Worm (Caenorhabditis elegans) whole organism, L2 larva: ENCODE results near the gene C24G6.8.
A peak's percentile ranks its signal among the peaks of the same experiment; 100 is the strongest.

Experiments used
- C34F6.9 ChIP-seq: fragments of 150-350 bp; optimal IDR thresholded peaks from 2 replicates; lab custom pipeline; 2014; ENCODE audit warnings: missing biosample characterization, missing genetic modification characterization
- ZK546.5 ChIP-seq: sonication (generic microtip); optimal IDR thresholded peaks from 2 replicates; lab custom pipeline; 2017; ENCODE audit warnings: missing biosample characterization, missing genetic modification characterization
- alr-1 ChIP-seq: fragments of 150-350 bp; optimal IDR thresholded peaks from 2 replicates; lab custom pipeline; 2014; ENCODE audit warnings: missing biosample characterization, missing genetic modification characterization
- aly-2 ChIP-seq: fragments of 150-350 bp; optimal IDR thresholded peaks from 2 replicates; lab custom pipeline; 2014; ENCODE audit warnings: missing biosample characterization, missing genetic modification characterization
- ama-1 ChIP-seq: fragments of 150-350 bp; optimal IDR thresholded peaks from 2 replicates; lab custom pipeline; 2018; ENCODE audit warnings: inconsistent platforms
- blmp-1 ChIP-seq: sonication (generic microtip); optimal IDR thresholded peaks from 2 replicates; lab custom pipeline; 2017; ENCODE audit warnings: missing genetic modification characterization, mild to moderate bottlenecking, missing compliant biosample characterization, antibody characterized with exemption, moderate library complexity; ENCODE audit not compliant: insufficient read depth
- ceh-16 ChIP-seq: fragments of 150-350 bp; optimal IDR thresholded peaks from 2 replicates; lab custom pipeline; 2014; ENCODE audit warnings: missing biosample characterization, missing genetic modification characterization
- ceh-82 ChIP-seq: fragments of 150-350 bp; optimal IDR thresholded peaks from 2 replicates; lab custom pipeline; 2014; ENCODE audit warnings: missing biosample characterization, missing genetic modification characterization
- crh-2 ChIP-seq: sonication (generic microtip); optimal IDR thresholded peaks from 2 replicates; lab custom pipeline; 2017; ENCODE audit warnings: missing biosample characterization, missing genetic modification characterization
- dmd-4 ChIP-seq: sonication (generic microtip); optimal IDR thresholded peaks from 2 replicates; lab custom pipeline; 2017; ENCODE audit warnings: missing biosample characterization, missing genetic modification characterization
- egl-27 ChIP-seq: sonication (generic microtip); optimal IDR thresholded peaks from 3 replicates; lab custom pipeline; 2017; ENCODE audit warnings: missing biosample characterization, missing genetic modification reagents, missing genetic modification characterization
- elt-1 ChIP-seq: fragments of 150-350 bp; optimal IDR thresholded peaks from 2 replicates; lab custom pipeline; 2014; ENCODE audit warnings: missing biosample characterization, missing genetic modification characterization
- fos-1 ChIP-seq: fragments of 150-350 bp; optimal IDR thresholded peaks from 2 replicates; lab custom pipeline; 2014; ENCODE audit warnings: missing biosample characterization, missing genetic modification characterization
- gmeb-1 ChIP-seq: fragments of 150-350 bp; optimal IDR thresholded peaks from 2 replicates; lab custom pipeline; 2014; ENCODE audit warnings: missing biosample characterization, missing genetic modification characterization
- lin-11 ChIP-seq: fragments of 150-350 bp; sonication (generic microtip); optimal IDR thresholded peaks from 2 replicates; lab custom pipeline; 2014; ENCODE audit warnings: missing biosample characterization, missing genetic modification characterization, inconsistent platforms, mixed read lengths
- lin-13 ChIP-seq: fragments of 150-350 bp; optimal IDR thresholded peaks from 2 replicates; lab custom pipeline; 2014; ENCODE audit warnings: missing biosample characterization, missing genetic modification reagents, missing genetic modification characterization
- lsy-2 ChIP-seq, 2 experiments: fragments of 150-350 bp in 1 of 2; sonication (generic microtip) in 1 of 2; optimal IDR thresholded peaks; 2 replicates each; lab custom pipeline; 2014 to 2017; ENCODE audit warnings: missing biosample characterization in 2 of 2, missing genetic modification characterization in 2 of 2
- mab-5 ChIP-seq: fragments of 150-350 bp; optimal IDR thresholded peaks from 2 replicates; lab custom pipeline; 2014; ENCODE audit warnings: missing biosample characterization, missing genetic modification characterization
- mdl-1 ChIP-seq, 2 experiments: fragments of 150-350 bp in 1 of 2; sonication (generic microtip) in 1 of 2; optimal IDR thresholded peaks; 2 replicates each; lab custom pipeline; 2017; ENCODE audit warnings: missing biosample characterization in 2 of 2, missing genetic modification characterization in 2 of 2
- nhr-10 ChIP-seq: sonication (generic microtip); optimal IDR thresholded peaks from 2 replicates; lab custom pipeline; 2017; ENCODE audit warnings: missing biosample characterization, missing genetic modification characterization
- nhr-129 ChIP-seq: fragments of 150-350 bp; optimal IDR thresholded peaks from 2 replicates; lab custom pipeline; 2014; ENCODE audit warnings: missing biosample characterization, missing genetic modification characterization
- nhr-21 ChIP-seq: fragments of 150-350 bp; optimal IDR thresholded peaks from 2 replicates; lab custom pipeline; 2014; ENCODE audit warnings: missing biosample characterization, missing genetic modification characterization
- nhr-23 ChIP-seq: fragments of 150-350 bp; optimal IDR thresholded peaks from 2 replicates; lab custom pipeline; 2014; ENCODE audit warnings: missing biosample characterization, missing genetic modification reagents, missing genetic modification characterization
- nhr-237 ChIP-seq: fragments of 150-350 bp; optimal IDR thresholded peaks from 2 replicates; lab custom pipeline; 2014; ENCODE audit warnings: missing biosample characterization, missing genetic modification characterization
- nhr-25 ChIP-seq: fragments of 150-350 bp; sonication (generic microtip); optimal IDR thresholded peaks from 3 replicates; lab custom pipeline; 2014; ENCODE audit warnings: missing biosample characterization, missing genetic modification characterization
- nhr-6 ChIP-seq: fragments of 150-350 bp; optimal IDR thresholded peaks from 2 replicates; lab custom pipeline; 2014; ENCODE audit warnings: missing biosample characterization, missing genetic modification characterization
- peb-1 ChIP-seq: fragments of 150-350 bp; optimal IDR thresholded peaks from 2 replicates; lab custom pipeline; 2014; ENCODE audit warnings: missing biosample characterization, missing genetic modification characterization
- sem-4 ChIP-seq: fragments of 150-350 bp; optimal IDR thresholded peaks from 2 replicates; lab custom pipeline; 2014; ENCODE audit warnings: missing biosample characterization, missing genetic modification reagents, missing genetic modification characterization
- skn-1 ChIP-seq: sonication (generic microtip); optimal IDR thresholded peaks from 2 replicates; lab custom pipeline; 2017; ENCODE audit warnings: missing biosample characterization, missing genetic modification characterization
- sma-9 ChIP-seq, 2 experiments: fragments of 150-350 bp in 1 of 2; sonication (generic microtip) in 1 of 2; optimal IDR thresholded peaks; 2 replicates each; lab custom pipeline; 2014 to 2016; ENCODE audit warnings: missing genetic modification characterization in 2 of 2, mild to moderate bottlenecking in 1 of 2, missing biosample characterization in 1 of 2, missing compliant biosample characterization in 1 of 2, missing genetic modification reagents in 1 of 2, moderate library complexity in 1 of 2
- unc-55 ChIP-seq: fragments of 150-350 bp; sonication (generic microtip); optimal IDR thresholded peaks from 3 replicates; lab custom pipeline; 2014; ENCODE audit warnings: missing biosample characterization, missing genetic modification reagents, missing genetic modification characterization
- zag-1 ChIP-seq: fragments of 150-350 bp; optimal IDR thresholded peaks from 2 replicates; lab custom pipeline; 2014; ENCODE audit warnings: missing biosample characterization, missing genetic modification characterization
- ztf-11 ChIP-seq: sonication (generic microtip); optimal IDR thresholded peaks from 2 replicates; lab custom pipeline; 2017; ENCODE audit warnings: missing biosample characterization, missing genetic modification characterization
- ztf-4 ChIP-seq: fragments of 150-350 bp; optimal IDR thresholded peaks from 2 replicates; lab custom pipeline; 2014; ENCODE audit warnings: missing biosample characterization, missing genetic modification characterization

C24G6.8 gene

ce11 chrV:5535774-5536173 lies at the start of gene C24G6.8:
C24G6.8 (minus strand) TSS chrV:5535874.
- TF ChIP-seq peb-1 (no peak), nhr-10 (no peak), aly-2 (tag; lab: Kevin White, UChicago) (no peak), gmeb-1 (no peak), mab-5 (tag; lab: Kevin White, UChicago) (no peak), blmp-1 (tag; lab: Kevin White, UChicago) (no peak), C34F6.9 (no peak), skn-1 (tag; lab: Kevin White, UChicago) (no peak), lin-11 (tag; lab: Kevin White, UChicago) (no peak)

- no peak for TF ChIP-seq ztf-11 (tag; lab: Kevin White, UChicago)
- TF ChIP-seq sem-4 (tag; lab: Kevin White, UChicago) = no peak
- TF ChIP-seq nhr-23 (tag; lab: Kevin White, UChicago) = no peak
- TF ChIP-seq ceh-16 (tag; lab: Kevin White, UChicago) = no peak
Measured at ce11 chrV:5584833-5585232, 49.2 kb upstream of the C24G6.8 start, which contains the start of gene CD4.11. CD4.11 (plus strand) TSS chrV:5585133.

ce11 chrV:5584293-5584776 lies 48.7 kb upstream of the C24G6.8 start, which contains the start of gene pas-6:
pas-6 (minus strand) TSS chrV:5584343.
- TF ChIP-seq crh-2 (tag; lab: Kevin White, UChicago) = peak; percentile 1
- peak; percentile 49 for TF ChIP-seq C34F6.9
- TF ChIP-seq nhr-129 (tag; lab: Kevin White, UChicago) = peak; percentile 62
- TF ChIP-seq alr-1 (tag; lab: Kevin White, UChicago) = no peak
- no peak for TF ChIP-seq nhr-6 (tag; lab: Kevin White, UChicago)
- TF ChIP-seq skn-1 (tag; lab: Kevin White, UChicago) = peak; percentile 64
- TF ChIP-seq lsy-2 (tag; optimal IDR thresholded peaks at IDR 0.05; lab: Kevin White, UChicago) = peak; percentile 88 to 98
- TF ChIP-seq gmeb-1 = peak; percentile 2
- TF ChIP-seq unc-55 (GFP tag; lab: Kevin White, UChicago) = peak; percentile 62
- TF ChIP-seq nhr-21 (tag; lab: Kevin White, UChicago) = no peak

- TF ChIP-seq ceh-82 (no peak), lin-11 (tag; lab: Kevin White, UChicago) (no peak), ztf-4 (tag; lab: Kevin White, UChicago) (peak; percentile 5), mab-5 (tag; lab: Kevin White, UChicago) (peak; percentile 55), ama-1 (lab: Kevin White, UChicago) (peak; percentile 66), mdl-1 (tag; optimal IDR thresholded peaks at IDR 0.05; lab: Kevin White, UChicago) (no peak), lsy-2 (tag; optimal IDR thresholded peaks at IDR 0.05; lab: Kevin White, UChicago) (peak in 1 of 2 experiments; percentile 9), ZK546.5 (tag; lab: Kevin White, UChicago) (no peak), zag-1 (tag; lab: Kevin White, UChicago) (peak; percentile 57), lin-13 (GFP tag; lab: Kevin White, UChicago) (peak; percentile 24), unc-55 (GFP tag; lab: Kevin White, UChicago) (peak; percentile 16), fos-1 (tag; lab: Kevin White, UChicago) (no peak)
Measured at ce11 chrV:5582860-5583259, 47.2 kb upstream of the C24G6.8 start.

- TF ChIP-seq sem-4 (tag; lab: Kevin White, UChicago) = no peak
- TF ChIP-seq mdl-1 (tag; optimal IDR thresholded peaks at IDR 0.05; lab: Kevin White, UChicago) = no peak
- TF ChIP-seq egl-27 (tag; lab: Kevin White, UChicago) = no peak
- no peak for TF ChIP-seq crh-2 (tag; lab: Kevin White, UChicago)
- TF ChIP-seq blmp-1 (tag; lab: Kevin White, UChicago) = no peak
- TF ChIP-seq lin-11 (tag; lab: Kevin White, UChicago) = no peak
- no peak for TF ChIP-seq lsy-2 (tag; optimal IDR thresholded peaks at IDR 0.05; lab: Kevin White, UChicago)
- TF ChIP-seq nhr-237 = no peak
- TF ChIP-seq alr-1 (tag; lab: Kevin White, UChicago) = no peak
- no peak for TF ChIP-seq dmd-4
- no peak for TF ChIP-seq ceh-82
- TF ChIP-seq mab-5 (tag; lab: Kevin White, UChicago) = no peak
Measured at ce11 chrV:5582308-5582707, 46.6 kb upstream of the C24G6.8 start.

ce11 chrV:5581312-5581711 lies 45.6 kb upstream of the C24G6.8 start, which contains the start of gene klc-2:
klc-2 (minus strand) TSS chrV:5581412.
- no peak for TF ChIP-seq elt-1 (tag; lab: Kevin White, UChicago)
- no peak for TF ChIP-seq nhr-25 (tag; lab: Kevin White, UChicago)
- TF ChIP-seq nhr-10 = no peak
- no peak for TF ChIP-seq ama-1 (lab: Kevin White, UChicago)
- TF ChIP-seq sma-9 (GFP tag; optimal IDR thresholded peaks at IDR 0.05; lab: Kevin White, UChicago) = no peak
- no peak for TF ChIP-seq sma-9 (tag; optimal IDR thresholded peaks at IDR 0.05; lab: Kevin White, UChicago)
- TF ChIP-seq blmp-1 (tag; lab: Kevin White, UChicago) = no peak
- TF ChIP-seq nhr-21 (tag; lab: Kevin White, UChicago) = no peak
- no peak for TF ChIP-seq egl-27 (tag; lab: Kevin White, UChicago)
- TF ChIP-seq nhr-237 = no peak
- TF ChIP-seq aly-2 (tag; lab: Kevin White, UChicago) = no peak
- no peak for TF ChIP-seq sem-4 (tag; lab: Kevin White, UChicago)
- no peak for TF ChIP-seq lin-11 (tag; lab: Kevin White, UChicago)
- TF ChIP-seq mab-5 (tag; lab: Kevin White, UChicago) = no peak
- no peak for TF ChIP-seq mdl-1 (tag; optimal IDR thresholded peaks at IDR 0.05; lab: Kevin White, UChicago)
- no peak for TF ChIP-seq skn-1 (tag; lab: Kevin White, UChicago)
